Worm (Caenorhabditis elegans): Measurements from ENCODE around the gene C25F6.8.

DNA sequence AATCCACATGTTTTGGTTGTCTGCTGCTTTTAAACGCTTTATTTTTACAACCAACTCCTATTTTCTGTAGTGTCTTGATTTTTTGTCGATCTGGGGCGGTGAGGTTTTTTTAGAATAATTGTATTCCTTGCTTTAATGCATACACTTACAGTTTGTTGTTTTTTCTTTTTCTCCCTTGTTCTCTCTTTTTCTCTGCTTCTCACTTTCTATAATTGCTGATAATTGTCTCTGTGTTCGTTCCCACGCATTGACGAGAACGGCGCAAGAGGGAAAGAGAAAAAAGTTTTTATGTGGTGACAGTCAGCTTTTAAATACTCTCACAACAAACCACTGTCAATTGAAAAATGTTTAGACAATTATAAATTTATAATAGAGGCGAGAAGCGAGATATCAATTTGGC, 10.7 kb downstream of the C25F6.8 start:
- TF ChIP-seq ama-1 (optimal IDR thresholded peaks at IDR 0.05) (no peak), nhr-237 (tag; optimal IDR thresholded peaks at IDR 0.05) (no peak), nhr-11 (tag; optimal IDR thresholded peaks at IDR 0.05) (no peak), unc-39 (tag; optimal IDR thresholded peaks at IDR 0.05) (no peak), skn-1 (tag; optimal IDR thresholded peaks at IDR 0.05) (no peak), ZK546.5 (tag; optimal IDR thresholded peaks at IDR 0.05) (no peak), unc-62 (GFP tag; optimal IDR thresholded peaks at IDR 0.05) (no peak), egl-27 (tag; optimal IDR thresholded peaks at IDR 0.05) (no peak), ztf-11 (tag; optimal IDR thresholded peaks at IDR 0.05) (no peak), daf-12 (tag; optimal IDR thresholded peaks at IDR 0.05) (no peak)

Data from whole organism, L3 larva.